Fruit fly (Drosophila melanogaster): ENCODE results near the gene CG17991.

DNA sequence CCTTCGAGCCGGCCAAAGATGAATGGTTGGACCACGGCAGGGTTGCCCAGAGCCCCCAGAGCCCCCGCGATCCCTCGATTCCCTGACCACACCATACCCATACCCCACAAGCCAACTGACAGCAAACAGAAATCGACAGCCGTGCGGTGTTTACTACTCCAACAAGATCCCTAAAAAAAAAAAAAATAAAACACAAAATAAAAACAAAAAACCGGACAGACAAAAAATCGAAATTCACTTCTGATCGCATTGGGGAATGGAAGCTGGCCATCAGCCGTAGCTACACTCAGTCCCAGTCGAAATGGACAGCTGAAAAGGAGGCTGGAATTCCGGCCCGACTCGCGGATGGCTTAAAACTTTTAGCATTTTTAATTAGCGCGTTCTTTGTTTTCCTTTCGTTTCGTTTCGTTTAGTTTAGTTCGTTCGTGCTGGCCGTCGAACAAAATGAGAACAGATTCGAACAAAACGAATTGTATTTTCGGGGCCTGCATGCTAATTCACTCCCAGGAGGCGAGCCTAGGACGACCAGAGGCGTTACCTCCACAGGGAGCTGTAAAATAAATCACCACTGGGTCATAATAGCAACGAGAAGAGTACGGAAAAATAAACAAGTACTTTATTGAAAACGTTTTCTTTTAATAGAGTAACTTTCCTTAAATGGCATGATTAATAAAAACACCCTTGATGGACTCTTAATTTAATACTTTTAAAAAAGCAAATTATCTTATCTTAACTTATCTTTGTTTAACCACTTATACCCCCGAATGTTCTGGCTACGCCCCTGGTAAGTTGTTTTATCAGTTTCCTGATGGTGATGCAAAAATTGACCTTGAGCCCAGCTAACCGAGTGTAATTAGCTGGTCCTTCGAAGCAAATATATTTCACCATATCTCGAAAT, 41.9 kb upstream of the CG17991 start:
- TF ChIP-seq E2f2 (GFP tag; IDR thresholded peaks at IDR 0.05) (no peak), CG31388 (GFP tag; optimal IDR thresholded peaks at IDR 0.05) (no peak), Fer3 (tag; optimal IDR thresholded peaks at IDR 0.05) (no peak)
